Worm (Caenorhabditis elegans) whole organism, L3 larva: ENCODE results near the gene F01D5.3.
A peak's percentile ranks its signal among the peaks of the same experiment; 100 is the strongest.

ENCODE experiments used
- ZK546.5 ChIP-seq: sonication (generic microtip); optimal IDR thresholded peaks from 2 replicates; lab custom pipeline; 2017; ENCODE audit warnings: missing biosample characterization, missing genetic modification characterization
- elt-1 ChIP-seq: fragments of 150-350 bp; optimal IDR thresholded peaks from 2 replicates; lab custom pipeline; 2014; ENCODE audit warnings: missing biosample characterization, missing genetic modification characterization
- eor-1 ChIP-seq, 2 experiments: fragments of 150-350 bp; optimal IDR thresholded peaks; 2 replicates each; lab custom pipeline; 2014 to 2018; ENCODE audit warnings: missing biosample characterization in 2 of 2, missing genetic modification characterization in 2 of 2
- pqm-1 ChIP-seq: fragments of 150-350 bp; optimal IDR thresholded peaks from 2 replicates; lab custom pipeline; 2017; ENCODE audit warnings: missing biosample characterization, missing genetic modification characterization, inconsistent platforms
- unc-39 ChIP-seq: sonication (generic microtip); optimal IDR thresholded peaks from 4 replicates; lab custom pipeline; 2017; ENCODE audit warnings: missing biosample characterization, missing genetic modification characterization

DNA sequence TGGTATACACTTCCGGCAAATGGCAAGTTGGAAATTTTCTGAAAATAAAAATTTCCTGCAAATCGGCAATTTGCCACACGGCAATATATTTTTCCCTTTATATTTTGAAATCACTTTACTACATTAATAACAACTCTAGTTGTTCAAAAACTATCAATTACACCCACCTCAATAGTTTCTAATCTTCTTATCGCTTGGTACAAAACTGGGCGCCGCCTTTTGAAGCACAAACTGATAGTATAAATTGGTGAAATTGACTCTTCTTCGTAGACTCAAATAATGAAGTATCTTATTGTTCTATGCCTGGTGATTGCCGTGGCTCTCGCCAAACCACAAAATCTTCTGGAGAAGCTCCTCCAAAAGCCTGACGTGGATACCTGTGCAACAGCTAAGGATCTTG, 18.8 kb downstream of the F01D5.3 start, which contains the start of gene Y39G8B.9:
- peak; percentile 5 for TF ChIP-seq pqm-1
- TF ChIP-seq elt-1 (tag; lab: Kevin White, UChicago) = no peak
- TF ChIP-seq ZK546.5 (tag; lab: Kevin White, UChicago) = no peak
- TF ChIP-seq unc-39 (tag; lab: Kevin White, UChicago) = no peak
- TF ChIP-seq eor-1 (tag; optimal IDR thresholded peaks at IDR 0.05; lab: Kevin White, UChicago) = no peak
